Worm (Caenorhabditis elegans) whole organism, L2 larva: ENCODE data around the gene srap-1.

Experiments
- C34F6.9 ChIP-seq: fragments of 150-350 bp; optimal IDR thresholded peaks from 2 replicates; lab custom pipeline; 2014; ENCODE audit warnings: missing biosample characterization, missing genetic modification characterization
- F13H6.1 ChIP-seq: sonication (generic microtip); optimal IDR thresholded peaks from 2 replicates; lab custom pipeline; 2016; ENCODE audit warnings: missing genetic modification characterization, missing compliant biosample characterization
- R02D3.7 ChIP-seq: fragments of 150-350 bp; optimal IDR thresholded peaks from 2 replicates; lab custom pipeline; 2014; ENCODE audit warnings: missing biosample characterization, missing genetic modification characterization
- aly-2 ChIP-seq: fragments of 150-350 bp; optimal IDR thresholded peaks from 2 replicates; lab custom pipeline; 2014; ENCODE audit warnings: missing biosample characterization, missing genetic modification characterization
- ama-1 ChIP-seq: fragments of 150-350 bp; optimal IDR thresholded peaks from 2 replicates; lab custom pipeline; 2018; ENCODE audit warnings: inconsistent platforms
- blmp-1 ChIP-seq: sonication (generic microtip); optimal IDR thresholded peaks from 2 replicates; lab custom pipeline; 2017; ENCODE audit warnings: missing genetic modification characterization, mild to moderate bottlenecking, missing compliant biosample characterization, antibody characterized with exemption, moderate library complexity; ENCODE audit not compliant: insufficient read depth
- ceh-16 ChIP-seq: fragments of 150-350 bp; optimal IDR thresholded peaks from 2 replicates; lab custom pipeline; 2014; ENCODE audit warnings: missing biosample characterization, missing genetic modification characterization
- ceh-82 ChIP-seq: fragments of 150-350 bp; optimal IDR thresholded peaks from 2 replicates; lab custom pipeline; 2014; ENCODE audit warnings: missing biosample characterization, missing genetic modification characterization
- crh-2 ChIP-seq: sonication (generic microtip); optimal IDR thresholded peaks from 2 replicates; lab custom pipeline; 2017; ENCODE audit warnings: missing biosample characterization, missing genetic modification characterization
- egl-27 ChIP-seq: sonication (generic microtip); optimal IDR thresholded peaks from 3 replicates; lab custom pipeline; 2017; ENCODE audit warnings: missing biosample characterization, missing genetic modification reagents, missing genetic modification characterization
- elt-3 ChIP-seq: sonication (generic microtip); optimal IDR thresholded peaks from 2 replicates; lab custom pipeline; 2017; ENCODE audit warnings: missing biosample characterization, missing genetic modification characterization
- fos-1 ChIP-seq: fragments of 150-350 bp; optimal IDR thresholded peaks from 2 replicates; lab custom pipeline; 2014; ENCODE audit warnings: missing biosample characterization, missing genetic modification characterization
- gmeb-1 ChIP-seq: fragments of 150-350 bp; optimal IDR thresholded peaks from 2 replicates; lab custom pipeline; 2014; ENCODE audit warnings: missing biosample characterization, missing genetic modification characterization
- lin-11 ChIP-seq: fragments of 150-350 bp; sonication (generic microtip); optimal IDR thresholded peaks from 2 replicates; lab custom pipeline; 2014; ENCODE audit warnings: missing biosample characterization, missing genetic modification characterization, inconsistent platforms, mixed read lengths
- lin-13 ChIP-seq: fragments of 150-350 bp; optimal IDR thresholded peaks from 2 replicates; lab custom pipeline; 2014; ENCODE audit warnings: missing biosample characterization, missing genetic modification reagents, missing genetic modification characterization
- lsy-2 ChIP-seq, 2 experiments: fragments of 150-350 bp in 1 of 2; sonication (generic microtip) in 1 of 2; optimal IDR thresholded peaks; 2 replicates each; lab custom pipeline; 2014 to 2017; ENCODE audit warnings: missing biosample characterization in 2 of 2, missing genetic modification characterization in 2 of 2
- mdl-1 ChIP-seq, 2 experiments: fragments of 150-350 bp in 1 of 2; sonication (generic microtip) in 1 of 2; optimal IDR thresholded peaks; 2 replicates each; lab custom pipeline; 2017; ENCODE audit warnings: missing biosample characterization in 2 of 2, missing genetic modification characterization in 2 of 2
- nhr-11 ChIP-seq: fragments of 150-350 bp; optimal IDR thresholded peaks from 2 replicates; lab custom pipeline; 2014; ENCODE audit warnings: missing biosample characterization, missing genetic modification characterization
- nhr-12 ChIP-seq: fragments of 150-350 bp; optimal IDR thresholded peaks from 2 replicates; lab custom pipeline; 2014; ENCODE audit warnings: missing biosample characterization, missing genetic modification characterization
- nhr-129 ChIP-seq: fragments of 150-350 bp; optimal IDR thresholded peaks from 2 replicates; lab custom pipeline; 2014; ENCODE audit warnings: missing biosample characterization, missing genetic modification characterization
- nhr-21 ChIP-seq: fragments of 150-350 bp; optimal IDR thresholded peaks from 2 replicates; lab custom pipeline; 2014; ENCODE audit warnings: missing biosample characterization, missing genetic modification characterization
- nhr-23 ChIP-seq: fragments of 150-350 bp; optimal IDR thresholded peaks from 2 replicates; lab custom pipeline; 2014; ENCODE audit warnings: missing biosample characterization, missing genetic modification reagents, missing genetic modification characterization
- nhr-237 ChIP-seq: fragments of 150-350 bp; optimal IDR thresholded peaks from 2 replicates; lab custom pipeline; 2014; ENCODE audit warnings: missing biosample characterization, missing genetic modification characterization
- nhr-25 ChIP-seq: fragments of 150-350 bp; sonication (generic microtip); optimal IDR thresholded peaks from 3 replicates; lab custom pipeline; 2014; ENCODE audit warnings: missing biosample characterization, missing genetic modification characterization
- nhr-6 ChIP-seq: fragments of 150-350 bp; optimal IDR thresholded peaks from 2 replicates; lab custom pipeline; 2014; ENCODE audit warnings: missing biosample characterization, missing genetic modification characterization
- nhr-77 ChIP-seq: fragments of 150-350 bp; optimal IDR thresholded peaks from 2 replicates; lab custom pipeline; 2014; ENCODE audit warnings: missing biosample characterization, missing genetic modification characterization
- peb-1 ChIP-seq: fragments of 150-350 bp; optimal IDR thresholded peaks from 2 replicates; lab custom pipeline; 2014; ENCODE audit warnings: missing biosample characterization, missing genetic modification characterization
- sem-4 ChIP-seq: fragments of 150-350 bp; optimal IDR thresholded peaks from 2 replicates; lab custom pipeline; 2014; ENCODE audit warnings: missing biosample characterization, missing genetic modification reagents, missing genetic modification characterization
- sma-3 ChIP-seq: sonication (generic microtip); optimal IDR thresholded peaks from 2 replicates; lab custom pipeline; 2016; ENCODE audit warnings: missing genetic modification reagents, missing genetic modification characterization, missing compliant biosample characterization
- sma-9 ChIP-seq, 2 experiments: fragments of 150-350 bp in 1 of 2; sonication (generic microtip) in 1 of 2; optimal IDR thresholded peaks; 2 replicates each; lab custom pipeline; 2014 to 2016; ENCODE audit warnings: missing genetic modification characterization in 2 of 2, mild to moderate bottlenecking in 1 of 2, missing biosample characterization in 1 of 2, missing compliant biosample characterization in 1 of 2, missing genetic modification reagents in 1 of 2, moderate library complexity in 1 of 2
- snpc-4 ChIP-seq: fragments of 150-350 bp; optimal IDR thresholded peaks from 2 replicates; lab custom pipeline; 2014; ENCODE audit warnings: missing biosample characterization, missing genetic modification characterization
- unc-39 ChIP-seq: fragments of 150-350 bp; optimal IDR thresholded peaks from 2 replicates; lab custom pipeline; 2014; ENCODE audit warnings: missing biosample characterization, missing genetic modification characterization
- unc-55 ChIP-seq: fragments of 150-350 bp; sonication (generic microtip); optimal IDR thresholded peaks from 3 replicates; lab custom pipeline; 2014; ENCODE audit warnings: missing biosample characterization, missing genetic modification reagents, missing genetic modification characterization
- unc-62 ChIP-seq: fragments of 150-350 bp; optimal IDR thresholded peaks from 2 replicates; lab custom pipeline; 2014; ENCODE audit warnings: missing biosample characterization, missing genetic modification reagents, missing genetic modification characterization
- ztf-11 ChIP-seq: sonication (generic microtip); optimal IDR thresholded peaks from 2 replicates; lab custom pipeline; 2017; ENCODE audit warnings: missing biosample characterization, missing genetic modification characterization
- ztf-4 ChIP-seq: fragments of 150-350 bp; optimal IDR thresholded peaks from 2 replicates; lab custom pipeline; 2014; ENCODE audit warnings: missing biosample characterization, missing genetic modification characterization

Gene srap-1

DNA sequence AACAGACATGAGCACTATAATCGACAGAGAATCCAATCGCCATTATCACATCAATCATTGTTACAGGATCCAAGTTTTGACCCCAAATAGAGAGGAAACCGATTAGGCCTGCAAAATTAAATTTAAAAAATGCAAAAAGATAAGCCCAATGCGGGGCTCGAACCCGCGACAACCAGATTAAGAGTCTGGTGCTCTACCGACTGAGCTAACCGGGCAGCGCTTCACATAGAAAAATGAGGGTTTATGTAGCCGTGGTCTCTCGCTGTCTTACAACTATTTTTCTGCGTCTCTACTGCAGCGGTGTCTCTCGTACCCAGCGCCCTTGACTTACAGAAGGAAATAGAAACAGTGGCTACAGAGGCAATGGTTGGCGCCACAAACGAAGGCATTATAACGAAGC is 45.4 kb upstream of the srap-1 start (continued):
- TF ChIP-seq nhr-21 (tag; lab: Kevin White, UChicago) (peak; percentile 8), sma-3 (GFP tag; lab: Kevin White, UChicago) (peak; percentile 45), lsy-2 (tag; optimal IDR thresholded peaks at IDR 0.05; lab: Kevin White, UChicago) (peak; percentile 45 to 49), sem-4 (tag; lab: Kevin White, UChicago) (no peak), R02D3.7 (tag; lab: Kevin White, UChicago) (no peak), nhr-129 (tag; lab: Kevin White, UChicago) (peak; percentile 67), nhr-12 (tag; lab: Kevin White, UChicago) (no peak), peb-1 (tag; lab: Kevin White, UChicago) (no peak), crh-2 (tag; lab: Kevin White, UChicago) (peak; percentile 31), nhr-6 (tag; lab: Kevin White, UChicago) (no peak), ceh-16 (tag; lab: Kevin White, UChicago) (no peak)
- TF ChIP-seq, all 48 proteins: peak for 13

DNA sequence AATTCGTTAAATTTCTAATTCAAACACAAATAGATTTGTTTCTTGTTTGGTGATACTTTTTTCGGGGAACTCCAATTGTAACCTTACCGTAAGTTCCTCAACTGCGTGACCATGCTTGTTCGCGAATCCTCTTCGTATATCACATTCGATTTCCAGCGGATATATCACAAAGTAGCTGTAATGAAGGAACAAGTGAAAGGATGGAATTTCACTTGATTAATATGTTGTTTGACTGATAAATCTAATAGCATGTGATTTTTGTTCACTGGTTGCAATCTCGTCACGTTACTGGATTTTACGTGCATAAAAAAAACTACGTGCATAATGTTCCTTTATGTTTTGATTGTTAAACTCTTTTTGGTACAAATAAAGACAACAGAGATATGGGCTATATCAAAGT is 41.3 kb upstream of the srap-1 start:
- TF ChIP-seq nhr-11 (no peak), sem-4 (tag; lab: Kevin White, UChicago) (no peak), aly-2 (no peak), blmp-1 (tag; lab: Kevin White, UChicago) (peak; percentile 68)

DNA sequence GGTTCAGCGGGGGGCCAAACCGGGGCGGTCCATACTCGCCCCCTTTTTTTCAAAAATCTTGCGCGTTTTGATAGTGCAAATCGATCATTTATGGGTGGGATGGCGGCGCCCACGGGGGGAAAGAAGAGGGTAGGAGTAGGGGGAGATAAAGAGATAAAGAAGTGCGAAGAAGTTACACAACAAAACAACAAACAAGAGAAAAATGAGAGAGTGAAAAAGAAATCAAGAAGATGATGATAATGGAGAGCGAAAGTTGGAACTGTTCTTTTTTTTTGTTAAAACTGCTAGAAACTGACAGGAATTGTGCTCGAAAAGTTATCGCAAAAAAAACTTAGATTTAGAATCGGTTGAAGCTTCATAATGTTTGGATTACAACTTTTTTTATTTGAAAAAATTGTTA is 40.6 kb upstream of the srap-1 start, which contains the start of gene ptr-13:
Gene ptr-13 (minus strand): TSS at position 92 of the 400 bp plus-strand sequence.
- no peak for TF ChIP-seq nhr-23 (tag; lab: Kevin White, UChicago)
- peak; percentile 69 for TF ChIP-seq blmp-1 (tag; lab: Kevin White, UChicago)
- TF ChIP-seq, all 48 proteins: peak for 1

ce11 chrII:11163291-11163690 is 39.7 kb upstream of the srap-1 start:
- no peak for TF ChIP-seq sem-4 (tag; lab: Kevin White, UChicago)
- TF ChIP-seq nhr-12 (tag; lab: Kevin White, UChicago), result no peak
- peak; percentile 20 for TF ChIP-seq sma-9 (GFP tag; optimal IDR thresholded peaks at IDR 0.05; lab: Kevin White, UChicago)
- no peak for TF ChIP-seq sma-9 (tag; optimal IDR thresholded peaks at IDR 0.05; lab: Kevin White, UChicago)
- no peak for TF ChIP-seq nhr-11
- no peak for TF ChIP-seq ztf-4 (tag; lab: Kevin White, UChicago)
- TF ChIP-seq sma-3 (GFP tag; lab: Kevin White, UChicago), result peak; percentile 55
- no peak for TF ChIP-seq lin-13 (GFP tag; lab: Kevin White, UChicago)

- peak; percentile 22 for TF ChIP-seq unc-55 (GFP tag; lab: Kevin White, UChicago)
- no peak for TF ChIP-seq nhr-21 (tag; lab: Kevin White, UChicago)
Observed at ce11 chrII:11166414-11166813, 36.6 kb upstream of the srap-1 start.

- TF ChIP-seq egl-27 (peak; percentile 20), crh-2 (tag; lab: Kevin White, UChicago) (peak; percentile 12), sma-9 (GFP tag; optimal IDR thresholded peaks at IDR 0.05; lab: Kevin White, UChicago) (peak; percentile 85), sma-9 (tag; optimal IDR thresholded peaks at IDR 0.05; lab: Kevin White, UChicago) (no peak), nhr-237 (tag; lab: Kevin White, UChicago) (peak; percentile 26), elt-3 (tag; lab: Kevin White, UChicago) (no peak), nhr-12 (tag; lab: Kevin White, UChicago) (no peak), nhr-21 (tag; lab: Kevin White, UChicago) (peak; percentile 84), lsy-2 (tag; optimal IDR thresholded peaks at IDR 0.05; lab: Kevin White, UChicago) (peak; percentile 43 to 56), F13H6.1 (tag; lab: Kevin White, UChicago) (peak; percentile 75), ztf-4 (tag; lab: Kevin White, UChicago) (peak; percentile 25), sma-3 (GFP tag; lab: Kevin White, UChicago) (peak; percentile 89), sem-4 (tag; lab: Kevin White, UChicago) (peak; percentile 31), lin-13 (GFP tag; lab: Kevin White, UChicago) (peak; percentile 56), snpc-4 (peak; percentile 98), unc-39 (tag; lab: Kevin White, UChicago) (no peak), fos-1 (tag; lab: Kevin White, UChicago) (peak; percentile 41), ama-1 (peak; percentile 96), lin-11 (tag; lab: Kevin White, UChicago) (peak; percentile 18), ceh-82 (tag; lab: Kevin White, UChicago) (no peak), nhr-77 (no peak), unc-55 (GFP tag; lab: Kevin White, UChicago) (peak; percentile 29), mdl-1 (tag; optimal IDR thresholded peaks at IDR 0.05; lab: Kevin White, UChicago) (peak; percentile 37 to 86), ztf-11 (tag; lab: Kevin White, UChicago) (no peak), nhr-25 (tag; lab: Kevin White, UChicago) (peak; percentile 44), nhr-129 (tag; lab: Kevin White, UChicago) (peak; percentile 63), R02D3.7 (tag; lab: Kevin White, UChicago) (peak; percentile 22), nhr-23 (tag; lab: Kevin White, UChicago) (no peak), ceh-16 (tag; lab: Kevin White, UChicago) (peak; percentile 49), unc-62 (GFP tag; lab: Kevin White, UChicago) (no peak), gmeb-1 (tag; lab: Kevin White, UChicago) (peak; percentile 76), C34F6.9 (tag; lab: Kevin White, UChicago) (peak; percentile 6)
Observed at ce11 chrII:11167039-11167438, 36.0 kb upstream of the srap-1 start.
